Worm (Caenorhabditis elegans): ENCODE data around the gene slc-25A21.

The slc-25A21 gene

DNA sequence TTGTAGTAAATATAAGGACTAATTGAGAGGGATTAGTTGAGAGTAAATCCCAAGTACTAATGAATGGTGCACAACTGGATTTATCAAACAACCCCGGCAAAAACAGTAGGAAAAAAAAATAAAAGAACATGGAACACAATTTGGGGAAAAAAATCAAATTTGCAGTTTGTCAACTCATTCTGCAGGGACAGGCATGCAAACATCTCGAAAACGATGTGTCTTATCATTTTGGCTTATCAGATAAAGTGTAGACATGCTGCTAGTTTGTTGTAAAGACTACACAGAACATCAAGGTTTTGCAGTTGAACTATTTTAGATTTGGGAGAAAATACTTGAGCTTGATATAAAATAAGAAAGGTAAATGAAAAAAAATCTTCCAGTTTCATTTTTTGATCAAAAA lies 35.9 kb upstream of the slc-25A21 start:
- TF ChIP-seq klf-2 (GFP tag; conservative IDR thresholded peaks at IDR 0.05) (no peak), cog-1 (tag; optimal IDR thresholded peaks at IDR 0.05) (no peak), flt-1 (GFP tag; IDR thresholded peaks at IDR 0.05) (no peak), T22C8.4 (GFP tag; IDR thresholded peaks at IDR 0.05) (no peak), ztf-29 (GFP tag; IDR thresholded peaks at IDR 0.05) (no peak), ref-1 (GFP tag; conservative IDR thresholded peaks at IDR 0.05) (no peak), tab-1 (GFP tag; IDR thresholded peaks at IDR 0.05) (no peak), med-1 (GFP tag; optimal IDR thresholded peaks at IDR 0.05; ENCODE audit: insufficient read depth) (no peak), ztf-23 (GFP tag; IDR thresholded peaks at IDR 0.05) (no peak)

DNA sequence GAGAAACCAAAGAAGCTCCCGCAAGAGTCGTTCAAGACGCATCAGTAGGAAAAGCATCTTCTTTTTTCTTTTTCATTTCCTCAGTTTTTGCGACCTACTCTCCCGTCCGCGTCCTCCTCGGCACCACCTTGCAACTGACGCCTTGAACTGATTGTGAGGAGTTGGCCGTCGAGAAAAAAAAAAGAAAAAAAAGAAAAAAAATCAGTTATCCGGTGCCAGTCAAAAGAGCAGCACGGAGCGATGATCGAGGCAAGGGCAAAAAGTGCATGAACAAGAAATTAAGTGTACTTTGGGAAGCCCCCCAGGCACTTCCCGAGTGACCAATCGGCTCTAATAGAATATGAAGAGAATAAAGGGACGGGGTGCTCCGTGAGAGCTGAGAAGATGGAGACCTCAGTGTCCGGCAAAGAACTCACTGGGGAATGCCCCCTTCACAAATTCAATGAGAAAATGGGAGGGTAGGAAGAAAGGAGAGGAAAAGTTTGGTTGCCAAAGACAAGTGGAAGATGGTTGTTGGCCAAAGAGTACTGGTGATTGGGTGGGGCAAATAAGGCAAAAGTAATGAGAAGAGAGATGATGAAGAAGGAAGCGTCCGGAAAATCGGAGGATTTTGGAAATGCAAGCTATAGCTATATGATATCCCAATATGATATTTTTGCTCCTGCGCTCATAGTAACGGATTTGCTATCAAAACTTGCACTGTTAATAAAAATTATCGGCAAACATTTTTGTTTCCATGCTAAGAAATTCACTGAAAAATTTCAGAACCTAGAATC lies 34.3 kb upstream of the slc-25A21 start:
- TF ChIP-seq tab-1 (GFP tag; IDR thresholded peaks at IDR 0.05) (no peak), klf-2 (GFP tag; conservative IDR thresholded peaks at IDR 0.05) (no peak), med-1 (GFP tag; optimal IDR thresholded peaks at IDR 0.05; ENCODE audit: insufficient read depth) (no peak), ztf-23 (GFP tag; IDR thresholded peaks at IDR 0.05) (no peak), ztf-29 (GFP tag; IDR thresholded peaks at IDR 0.05) (no peak), flt-1 (GFP tag; IDR thresholded peaks at IDR 0.05) (no peak), T22C8.4 (GFP tag; IDR thresholded peaks at IDR 0.05) (no peak), cog-1 (tag; optimal IDR thresholded peaks at IDR 0.05) (no peak), ref-1 (GFP tag; conservative IDR thresholded peaks at IDR 0.05) (no peak)

DNA sequence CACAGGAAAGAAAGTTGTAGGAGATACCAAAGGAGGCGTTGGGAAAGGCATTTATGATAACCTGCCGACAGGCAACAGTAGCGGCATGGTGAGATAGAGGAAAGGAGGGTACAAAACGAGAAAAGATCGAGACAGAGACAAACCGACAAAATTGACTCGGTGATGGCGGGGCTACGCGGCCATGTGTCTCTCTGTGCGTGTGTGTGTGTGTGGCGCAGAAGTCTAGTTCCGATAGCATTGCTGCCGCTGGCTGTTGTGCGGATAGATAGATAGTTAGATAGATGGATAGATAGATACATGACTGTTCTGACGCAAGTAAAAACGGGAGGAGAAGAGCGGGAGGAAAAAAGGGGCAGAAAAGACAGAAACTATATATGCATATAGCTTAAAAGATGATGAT lies 32.8 kb upstream of the slc-25A21 start:
- TF ChIP-seq ref-1 (GFP tag; conservative IDR thresholded peaks at IDR 0.05) (no peak), ztf-23 (GFP tag; IDR thresholded peaks at IDR 0.05) (no peak), flt-1 (GFP tag; IDR thresholded peaks at IDR 0.05) (no peak), med-1 (GFP tag; optimal IDR thresholded peaks at IDR 0.05; ENCODE audit: insufficient read depth) (no peak)

DNA sequence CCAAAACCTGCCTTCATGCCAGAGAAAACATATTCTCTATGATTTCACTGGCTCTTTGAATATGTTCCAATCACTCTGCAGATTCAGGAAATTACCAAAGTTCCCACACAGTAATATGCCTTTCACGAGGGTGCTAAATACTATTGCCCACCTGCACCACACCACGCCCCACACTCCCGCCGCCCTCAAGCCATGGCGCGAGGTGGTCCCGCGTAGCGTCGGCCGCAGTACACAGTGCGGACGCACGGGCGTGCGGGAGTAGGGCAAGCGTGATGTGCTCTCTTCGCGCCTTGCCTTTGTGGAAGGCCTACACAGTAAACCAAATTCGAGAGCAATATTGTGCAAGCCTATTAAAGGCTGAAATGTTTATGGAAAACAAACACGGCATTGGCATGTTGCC lies 32.2 kb upstream of the slc-25A21 start:
- no peak for TF ChIP-seq med-1 (GFP tag; optimal IDR thresholded peaks at IDR 0.05; ENCODE audit: insufficient read depth)
- no peak for TF ChIP-seq ztf-29 (GFP tag; IDR thresholded peaks at IDR 0.05)
- TF ChIP-seq T22C8.4 (GFP tag; IDR thresholded peaks at IDR 0.05): no peak
- TF ChIP-seq ztf-23 (GFP tag; IDR thresholded peaks at IDR 0.05): no peak
- no peak; the same call in 1 of the 2 replicates for TF ChIP-seq ref-1 (GFP tag; conservative IDR thresholded peaks at IDR 0.05)
- TF ChIP-seq tab-1 (GFP tag; IDR thresholded peaks at IDR 0.05): no peak
- no peak for TF ChIP-seq cog-1 (tag; optimal IDR thresholded peaks at IDR 0.05)
- no peak for TF ChIP-seq klf-2 (GFP tag; conservative IDR thresholded peaks at IDR 0.05)
- no peak for TF ChIP-seq flt-1 (GFP tag; IDR thresholded peaks at IDR 0.05)

DNA sequence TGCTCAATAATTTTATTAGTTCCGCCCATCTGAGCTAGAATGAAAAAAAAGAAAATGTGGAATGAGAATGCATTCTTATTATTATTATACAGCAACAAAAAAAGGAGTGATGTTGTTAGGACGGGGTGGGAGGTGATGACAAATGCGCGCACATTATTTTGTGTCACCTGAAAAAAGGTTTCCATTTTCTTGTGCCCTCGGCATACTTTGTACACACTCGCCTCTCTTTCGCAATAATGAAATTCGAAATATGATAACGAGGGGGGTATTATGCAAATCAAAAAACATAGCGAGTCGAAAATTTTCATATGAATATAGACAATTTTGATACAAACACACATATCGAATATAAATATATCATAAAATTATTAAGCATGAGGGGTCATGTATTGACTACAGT lies 30.3 kb upstream of the slc-25A21 start:
- no peak for TF ChIP-seq tab-1 (GFP tag; IDR thresholded peaks at IDR 0.05)
- TF ChIP-seq ztf-29 (GFP tag; IDR thresholded peaks at IDR 0.05): no peak
- no peak for TF ChIP-seq ref-1 (GFP tag; conservative IDR thresholded peaks at IDR 0.05)

DNA sequence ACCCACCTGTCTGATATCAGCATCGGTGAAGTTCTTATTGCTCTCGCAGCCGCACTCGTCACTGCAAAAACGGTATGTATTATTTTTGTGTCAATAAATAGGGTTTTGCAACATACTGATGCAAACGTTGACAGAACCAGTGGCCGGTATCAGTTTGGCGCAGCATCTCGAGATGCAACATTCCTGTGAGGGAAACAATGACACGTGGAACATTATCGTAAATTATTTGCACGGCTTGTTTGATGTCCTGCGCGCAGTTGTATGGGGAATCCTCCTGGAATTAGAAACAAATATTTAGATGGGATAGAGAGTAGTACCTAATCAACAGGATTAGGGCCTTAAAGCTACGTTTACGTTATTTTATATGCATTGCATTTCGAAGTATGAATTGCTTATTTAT lies 28.7 kb upstream of the slc-25A21 start:
- TF ChIP-seq ztf-29 (GFP tag; IDR thresholded peaks at IDR 0.05) (no peak), T22C8.4 (GFP tag; IDR thresholded peaks at IDR 0.05) (no peak), ztf-23 (GFP tag; IDR thresholded peaks at IDR 0.05) (no peak), klf-2 (GFP tag; conservative IDR thresholded peaks at IDR 0.05) (no peak)

DNA sequence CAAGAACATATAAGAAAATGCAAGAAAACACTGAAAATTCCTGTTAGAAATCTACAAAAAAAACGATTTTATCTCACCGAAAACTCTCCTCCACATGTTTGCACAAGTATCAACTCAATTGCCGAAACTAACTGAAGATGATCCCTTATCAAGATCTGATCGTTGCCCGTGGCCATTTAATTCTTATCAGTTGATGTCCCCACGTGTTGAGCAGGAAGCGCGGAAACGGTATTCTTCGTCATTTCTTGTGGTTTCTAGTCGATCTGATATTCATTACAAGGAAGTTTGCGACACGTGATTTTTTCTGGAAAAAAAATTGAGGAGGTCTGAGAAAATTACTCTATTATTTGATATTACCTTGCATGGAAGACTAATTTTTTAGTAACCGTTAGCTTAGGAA lies 26.3 kb upstream of the slc-25A21 start, which contains the start of gene F09C8.1:
F09C8.1 (minus strand) TSS at position 123 of the 400 bp plus-strand sequence.
- no peak for TF ChIP-seq med-1 (GFP tag; optimal IDR thresholded peaks at IDR 0.05; ENCODE audit: insufficient read depth)

DNA sequence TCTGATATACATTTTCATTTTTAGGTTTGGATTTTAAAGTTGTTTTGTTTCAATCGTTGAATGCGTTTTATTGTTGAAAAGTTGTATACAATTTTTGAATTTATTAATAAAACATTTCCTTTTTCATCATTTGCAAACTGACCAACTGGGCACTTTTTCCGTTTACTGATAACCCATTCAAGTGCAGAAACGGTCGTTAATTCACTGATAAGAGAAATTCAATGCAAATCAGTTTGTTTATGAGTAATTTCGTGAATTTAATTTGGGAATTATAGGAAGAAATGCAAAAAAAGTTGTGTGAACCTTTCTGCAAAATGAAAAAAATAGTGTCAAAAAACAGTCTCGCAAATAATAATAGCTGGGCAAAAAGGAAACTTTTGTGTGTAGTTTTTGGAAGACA lies 23.2 kb upstream of the slc-25A21 start:
- TF ChIP-seq ztf-29 (GFP tag; IDR thresholded peaks at IDR 0.05) (no peak), tab-1 (GFP tag; IDR thresholded peaks at IDR 0.05) (no peak), T22C8.4 (GFP tag; IDR thresholded peaks at IDR 0.05) (no peak), flt-1 (GFP tag; IDR thresholded peaks at IDR 0.05) (no peak), med-1 (GFP tag; optimal IDR thresholded peaks at IDR 0.05; ENCODE audit: insufficient read depth) (no peak), ztf-23 (GFP tag; IDR thresholded peaks at IDR 0.05) (no peak), cog-1 (tag; optimal IDR thresholded peaks at IDR 0.05) (no peak), ref-1 (GFP tag; conservative IDR thresholded peaks at IDR 0.05) (no peak), klf-2 (GFP tag; conservative IDR thresholded peaks at IDR 0.05) (no peak)

DNA sequence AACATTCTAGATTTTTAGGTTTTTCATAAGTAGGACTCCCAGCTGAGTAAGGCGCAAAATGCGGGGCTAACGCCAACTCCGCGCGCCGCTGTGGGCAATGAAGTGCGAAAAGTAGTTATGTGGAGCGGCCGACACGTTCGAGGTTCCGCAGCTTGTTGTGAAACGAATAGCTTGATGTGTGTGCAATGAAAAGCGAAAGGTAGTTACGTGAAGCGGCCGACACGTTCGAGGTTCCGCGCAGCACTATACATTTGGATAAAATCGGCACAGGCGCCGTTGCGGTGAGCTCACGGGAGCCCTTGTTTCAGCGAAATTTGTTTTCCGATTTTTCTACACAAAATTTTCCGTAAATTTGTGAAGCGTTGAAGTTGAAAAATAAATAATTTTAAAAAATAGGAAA lies 22.7 kb upstream of the slc-25A21 start:
- TF ChIP-seq tab-1 (GFP tag; IDR thresholded peaks at IDR 0.05): no peak
- no peak for TF ChIP-seq ztf-29 (GFP tag; IDR thresholded peaks at IDR 0.05)
- no peak for TF ChIP-seq ref-1 (GFP tag; conservative IDR thresholded peaks at IDR 0.05)
- no peak for TF ChIP-seq ztf-23 (GFP tag; IDR thresholded peaks at IDR 0.05)

DNA sequence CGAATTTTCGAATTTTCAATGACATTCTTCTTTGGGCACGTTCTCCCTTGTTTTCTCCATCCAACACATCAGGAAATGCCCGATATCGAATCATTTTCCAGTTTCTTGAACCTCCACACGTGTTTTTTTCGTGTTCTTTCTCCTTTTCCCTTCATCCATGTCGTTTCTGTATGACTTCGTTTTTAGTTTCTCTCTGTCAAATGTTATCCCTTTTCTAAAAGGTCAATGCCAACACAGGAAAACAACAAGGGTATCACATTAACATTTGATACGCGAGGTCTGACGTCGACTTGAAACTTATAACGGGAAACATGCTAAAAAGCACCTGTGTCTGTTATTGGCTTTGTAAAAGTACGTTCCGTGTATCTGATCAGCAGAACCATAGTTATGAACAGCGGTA lies 16.8 kb upstream of the slc-25A21 start:
- TF ChIP-seq T22C8.4 (GFP tag; IDR thresholded peaks at IDR 0.05) (no peak), ztf-29 (GFP tag; IDR thresholded peaks at IDR 0.05) (no peak), flt-1 (GFP tag; IDR thresholded peaks at IDR 0.05) (no peak)

DNA sequence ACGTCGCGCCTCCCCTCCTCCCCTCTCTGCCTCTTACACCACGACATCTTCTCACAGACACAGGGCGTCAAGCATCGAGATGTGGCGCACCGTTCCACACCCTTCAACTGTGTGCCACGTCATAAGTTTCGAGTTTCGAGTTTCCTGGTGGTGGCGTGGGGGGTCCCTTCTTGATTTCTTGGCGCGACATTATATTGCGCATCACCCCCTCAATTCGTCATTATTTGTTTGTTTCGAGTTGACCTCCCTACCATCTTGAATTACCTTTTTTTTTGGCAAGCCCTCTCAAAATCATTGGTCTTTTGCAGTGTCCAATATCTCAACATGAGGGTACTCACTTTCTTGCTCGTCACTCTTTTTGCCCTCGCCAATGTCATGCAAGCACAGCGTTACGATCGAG lies 5.6 kb upstream of the slc-25A21 start, which contains the start of gene nlp-67:
nlp-67 (plus strand) TSS at position 301 of the 400 bp plus-strand sequence.
- TF ChIP-seq cog-1 (tag; optimal IDR thresholded peaks at IDR 0.05) (no peak), klf-2 (GFP tag; conservative IDR thresholded peaks at IDR 0.05) (no peak), ref-1 (GFP tag; conservative IDR thresholded peaks at IDR 0.05) (no peak), tab-1 (GFP tag; IDR thresholded peaks at IDR 0.05) (no peak), flt-1 (GFP tag; IDR thresholded peaks at IDR 0.05) (no peak), T22C8.4 (GFP tag; IDR thresholded peaks at IDR 0.05) (no peak)

Data from whole organism, midembryonic.